Fruit fly (Drosophila melanogaster): ENCODE measurements around the gene CG3434.

The CG3434 gene

DNA sequence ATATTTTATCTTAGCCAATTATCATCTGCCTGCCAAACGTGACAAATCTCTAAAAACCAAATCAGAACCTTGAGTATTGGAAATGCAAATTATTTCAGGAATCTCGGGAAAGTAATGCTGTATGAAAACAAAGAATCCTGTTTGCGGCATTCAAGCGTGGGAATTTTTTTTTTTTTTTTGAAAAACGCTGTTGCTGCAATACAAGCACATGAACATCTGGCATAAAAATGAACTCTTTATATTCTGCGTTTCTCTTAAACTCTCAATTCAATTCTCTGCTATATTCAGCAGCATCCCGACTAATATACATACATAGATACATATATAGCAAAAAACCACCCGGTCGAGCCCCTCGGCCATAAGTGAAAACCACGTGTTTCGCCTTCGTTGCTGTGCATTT lies 40.7 kb upstream of the CG3434 start:
- TF ChIP-seq CG12605 (GFP tag; IDR thresholded peaks at IDR 0.05) = no peak
- no peak for TF ChIP-seq CG17806 (tag; optimal IDR thresholded peaks at IDR 0.05)
- TF ChIP-seq CG8159 (tag; optimal IDR thresholded peaks at IDR 0.05) = no peak
- TF ChIP-seq CG10348 (GFP tag; IDR thresholded peaks at IDR 0.05) = no peak
- TF ChIP-seq fd96Ca (GFP tag; IDR thresholded peaks at IDR 0.05) = no peak
- no peak for TF ChIP-seq CG15710 (tag; optimal IDR thresholded peaks at IDR 0.05)
- no peak for TF ChIP-seq Ets98B (GFP tag; IDR thresholded peaks at IDR 0.05)
- TF ChIP-seq D1 (tag; optimal IDR thresholded peaks at IDR 0.05) = no peak
- TF ChIP-seq Pif1A (GFP tag; optimal IDR thresholded peaks at IDR 0.05) = no peak
- no peak for TF ChIP-seq CG14655 (GFP tag; optimal IDR thresholded peaks at IDR 0.05)
- no peak for TF ChIP-seq CG4496 (GFP tag; IDR thresholded peaks at IDR 0.05)
- no peak for TF ChIP-seq rn (GFP tag; IDR thresholded peaks at IDR 0.05)
- no peak for TF ChIP-seq EcR (GFP tag; optimal IDR thresholded peaks at IDR 0.05)
- no peak for TF ChIP-seq CG9948 (tag; optimal IDR thresholded peaks at IDR 0.05)
- TF ChIP-seq CG8301 (tag; optimal IDR thresholded peaks at IDR 0.05) = no peak
- TF ChIP-seq CG32121 (GFP tag; IDR thresholded peaks at IDR 0.05) = no peak
- TF ChIP-seq gl (tag; optimal IDR thresholded peaks at IDR 0.05) = no peak
- TF ChIP-seq Pif1B (GFP tag; optimal IDR thresholded peaks at IDR 0.05) = no peak

DNA sequence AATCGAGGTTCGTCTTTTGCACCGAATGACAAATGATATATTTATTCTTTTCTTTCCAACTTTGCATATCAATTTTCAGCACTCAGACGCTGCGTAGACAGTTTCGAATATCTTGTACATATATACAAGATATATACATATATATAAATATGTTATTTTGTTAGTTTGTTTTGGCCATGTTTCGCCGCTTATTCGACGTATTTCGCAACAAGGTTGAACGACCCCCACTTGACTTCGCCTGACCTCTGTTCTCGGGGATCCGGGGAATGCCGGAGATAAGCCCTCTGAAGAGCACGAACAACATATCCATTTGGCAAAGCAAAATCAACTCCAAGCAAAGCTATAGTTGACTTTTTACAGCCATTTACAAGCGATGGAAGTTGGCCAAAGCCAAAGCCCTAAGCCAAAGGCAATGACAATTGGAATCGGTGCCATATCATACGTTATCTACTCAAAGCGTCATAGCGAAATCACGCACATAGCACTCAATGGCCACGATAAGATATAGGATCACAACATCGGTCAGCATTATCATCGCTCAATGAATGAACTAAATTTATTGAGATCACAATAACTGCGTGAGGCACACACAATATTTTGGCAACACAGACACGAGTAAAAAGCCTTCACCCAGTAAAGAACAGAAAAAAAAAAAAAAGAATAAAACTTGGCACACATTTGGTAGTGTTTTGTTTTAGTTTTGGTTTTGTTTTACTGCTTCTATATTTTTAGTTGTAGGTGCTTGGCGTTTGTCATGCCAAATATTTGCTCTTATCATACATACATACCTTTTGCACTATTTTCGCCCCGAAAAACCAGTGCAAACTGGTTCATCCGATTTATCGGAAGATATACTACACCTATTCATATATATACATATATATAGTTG lies 39.6 kb upstream of the CG3434 start:
- TF ChIP-seq CG10348 (GFP tag; IDR thresholded peaks at IDR 0.05) = no peak
- no peak for TF ChIP-seq fd96Ca (GFP tag; IDR thresholded peaks at IDR 0.05)
- peak; percentile 74 for TF ChIP-seq EcR (GFP tag; optimal IDR thresholded peaks at IDR 0.05)

DNA sequence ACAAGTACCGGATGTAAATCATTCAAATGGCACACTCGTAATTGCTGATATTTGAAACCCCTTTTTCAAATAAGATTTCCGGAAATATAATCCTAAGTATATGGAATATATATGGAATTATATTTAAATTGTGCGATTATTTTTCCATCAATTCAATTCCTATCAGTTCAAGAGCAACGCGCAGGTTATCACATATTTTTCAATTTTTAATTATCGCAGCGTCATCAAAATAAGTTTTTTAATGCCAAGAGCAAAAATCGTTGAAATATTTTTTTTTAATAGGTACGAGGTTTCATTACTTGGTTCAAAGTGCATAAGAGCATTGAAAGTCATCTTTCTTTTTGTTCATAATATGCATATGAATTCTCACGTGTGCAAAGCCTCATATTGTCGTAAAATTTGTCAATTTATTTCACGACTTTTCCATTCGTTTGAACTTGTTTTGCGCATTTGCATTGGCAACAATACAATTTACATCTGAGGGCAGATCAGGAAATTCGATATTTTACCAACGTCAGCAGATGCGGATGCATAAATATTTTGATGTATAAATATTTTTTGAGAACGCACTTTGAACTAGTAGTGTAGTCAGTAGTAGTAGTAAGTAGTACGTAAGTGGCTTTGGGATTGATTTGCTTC lies 37.5 kb upstream of the CG3434 start:
- TF ChIP-seq CG8159 (tag; optimal IDR thresholded peaks at IDR 0.05) = no peak
- no peak for TF ChIP-seq CG12605 (GFP tag; IDR thresholded peaks at IDR 0.05)
- no peak for TF ChIP-seq CG34367 (tag; optimal IDR thresholded peaks at IDR 0.05)
- TF ChIP-seq CG32121 (GFP tag; IDR thresholded peaks at IDR 0.05) = no peak
- TF ChIP-seq CG14655 (GFP tag; optimal IDR thresholded peaks at IDR 0.05) = no peak
- TF ChIP-seq EcR (GFP tag; optimal IDR thresholded peaks at IDR 0.05) = no peak
- no peak for TF ChIP-seq CG13204 (GFP tag; optimal IDR thresholded peaks at IDR 0.05)
- TF ChIP-seq Pif1A (GFP tag; optimal IDR thresholded peaks at IDR 0.05) = no peak
- TF ChIP-seq gl (tag; optimal IDR thresholded peaks at IDR 0.05) = no peak
- TF ChIP-seq Ets98B (GFP tag; IDR thresholded peaks at IDR 0.05) = no peak
- no peak for TF ChIP-seq rn (GFP tag; IDR thresholded peaks at IDR 0.05)
- TF ChIP-seq D1 (tag; optimal IDR thresholded peaks at IDR 0.05) = no peak
- TF ChIP-seq CG4496 (GFP tag; IDR thresholded peaks at IDR 0.05) = no peak
- TF ChIP-seq CG15710 (tag; optimal IDR thresholded peaks at IDR 0.05) = no peak
- no peak for TF ChIP-seq CG9948 (tag; optimal IDR thresholded peaks at IDR 0.05)
- TF ChIP-seq fd96Ca (GFP tag; IDR thresholded peaks at IDR 0.05) = no peak
- TF ChIP-seq CG10348 (GFP tag; IDR thresholded peaks at IDR 0.05) = no peak

DNA sequence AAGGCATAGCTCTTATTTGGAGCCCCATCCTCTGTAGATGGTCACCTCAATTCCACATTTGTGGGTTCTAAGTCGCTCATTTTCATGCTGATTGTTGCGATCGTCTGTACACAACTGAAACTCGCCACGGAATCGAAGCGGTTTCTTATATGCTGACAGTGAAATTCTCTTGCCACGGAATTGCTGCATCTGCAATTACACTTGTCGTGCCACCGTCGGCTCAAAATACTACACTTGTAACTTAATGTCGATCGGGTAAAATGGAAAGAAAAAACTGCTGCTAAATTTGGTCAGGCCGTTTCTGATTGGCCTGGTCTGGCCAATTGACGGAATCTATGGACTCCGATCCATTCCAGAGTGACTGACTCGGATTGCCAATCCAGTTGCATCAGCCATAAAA lies 36.6 kb upstream of the CG3434 start:
- TF ChIP-seq CG13204 (GFP tag; optimal IDR thresholded peaks at IDR 0.05) (no peak), Pif1A (GFP tag; optimal IDR thresholded peaks at IDR 0.05) (no peak), CG14655 (GFP tag; optimal IDR thresholded peaks at IDR 0.05) (no peak), fd96Ca (GFP tag; IDR thresholded peaks at IDR 0.05) (no peak), CG32121 (GFP tag; IDR thresholded peaks at IDR 0.05) (no peak), Snoo (tag; optimal IDR thresholded peaks at IDR 0.05) (no peak), Pif1B (GFP tag; optimal IDR thresholded peaks at IDR 0.05) (no peak), gl (tag; optimal IDR thresholded peaks at IDR 0.05) (no peak), D1 (tag; optimal IDR thresholded peaks at IDR 0.05) (no peak), CG12605 (GFP tag; IDR thresholded peaks at IDR 0.05) (no peak), EcR (GFP tag; optimal IDR thresholded peaks at IDR 0.05) (no peak), Ets98B (GFP tag; IDR thresholded peaks at IDR 0.05) (no peak)

DNA sequence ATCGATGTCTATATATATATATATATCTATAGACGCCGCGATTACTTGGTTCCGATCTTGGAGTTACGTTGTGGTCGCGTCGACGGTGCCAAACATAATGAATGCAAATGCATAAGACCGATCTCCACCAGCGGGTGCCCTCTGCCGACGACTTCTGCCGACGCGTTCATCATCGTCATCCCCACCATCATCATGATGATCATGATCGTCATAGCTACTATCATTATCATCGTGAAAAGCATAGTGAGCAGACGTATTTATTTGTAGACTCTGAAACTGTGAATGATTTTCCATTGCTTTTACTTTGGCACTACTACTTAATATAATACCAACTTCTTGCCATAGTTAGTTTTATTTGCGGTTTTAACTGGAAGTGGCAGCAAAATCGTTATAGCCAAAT lies 31.5 kb upstream of the CG3434 start, which contains the start of gene CG32037:
Gene CG32037 (minus strand): TSS at position 101 of the 400 bp plus-strand sequence.
- TF ChIP-seq CG9948 (tag; optimal IDR thresholded peaks at IDR 0.05) = no peak
- TF ChIP-seq CG8159 (tag; optimal IDR thresholded peaks at IDR 0.05) = no peak
- no peak for TF ChIP-seq rn (GFP tag; IDR thresholded peaks at IDR 0.05)
- no peak for TF ChIP-seq CG34367 (tag; optimal IDR thresholded peaks at IDR 0.05)
- TF ChIP-seq fd96Ca (GFP tag; IDR thresholded peaks at IDR 0.05) = no peak
- TF ChIP-seq Pif1B (GFP tag; optimal IDR thresholded peaks at IDR 0.05) = no peak
- TF ChIP-seq D1 (tag; optimal IDR thresholded peaks at IDR 0.05) = no peak
- TF ChIP-seq CG14655 (GFP tag; optimal IDR thresholded peaks at IDR 0.05) = no peak
- no peak for TF ChIP-seq CG32121 (GFP tag; IDR thresholded peaks at IDR 0.05)
- TF ChIP-seq Pif1A (GFP tag; optimal IDR thresholded peaks at IDR 0.05) = no peak
- no peak for TF ChIP-seq CG8301 (tag; optimal IDR thresholded peaks at IDR 0.05)
- TF ChIP-seq CG4496 (GFP tag; IDR thresholded peaks at IDR 0.05) = no peak

DNA sequence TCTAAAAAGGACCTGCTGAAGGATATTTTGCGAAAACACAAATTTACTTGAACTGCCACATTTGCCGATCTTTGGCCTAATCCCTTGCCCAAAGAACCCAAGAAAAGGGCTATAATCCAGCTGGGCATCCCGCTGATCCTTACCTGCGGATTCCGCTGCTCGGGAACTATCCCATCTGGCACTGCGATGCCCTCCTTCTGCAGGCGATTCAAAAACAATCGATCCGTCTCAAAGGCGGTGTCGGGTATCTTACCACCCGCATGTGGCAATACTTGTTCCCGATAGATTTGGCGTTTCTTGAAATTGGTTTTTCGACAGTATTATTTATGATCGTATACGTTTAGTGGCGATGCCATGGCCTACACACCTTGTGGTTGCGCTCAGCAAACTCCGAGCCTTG lies 30.7 kb upstream of the CG3434 start:
- TF ChIP-seq rn (GFP tag; IDR thresholded peaks at IDR 0.05) (no peak), Snoo (tag; optimal IDR thresholded peaks at IDR 0.05) (no peak), CG12605 (GFP tag; IDR thresholded peaks at IDR 0.05) (no peak), CG32121 (GFP tag; IDR thresholded peaks at IDR 0.05) (no peak), CG34367 (tag; optimal IDR thresholded peaks at IDR 0.05) (no peak), fd96Ca (GFP tag; IDR thresholded peaks at IDR 0.05) (no peak), CG17806 (tag; optimal IDR thresholded peaks at IDR 0.05) (no peak), Pif1B (GFP tag; optimal IDR thresholded peaks at IDR 0.05) (no peak), EcR (GFP tag; optimal IDR thresholded peaks at IDR 0.05) (no peak), Pif1A (GFP tag; optimal IDR thresholded peaks at IDR 0.05) (no peak), CG14655 (GFP tag; optimal IDR thresholded peaks at IDR 0.05) (no peak), CG8301 (tag; optimal IDR thresholded peaks at IDR 0.05) (no peak), CG8159 (tag; optimal IDR thresholded peaks at IDR 0.05) (no peak), CG15710 (tag; optimal IDR thresholded peaks at IDR 0.05) (no peak)

Data from whole organism, pupa.